Worm (Caenorhabditis elegans): ENCODE data around the gene cit-1.2.

cit-1.2 gene

ce11 chrIII:7996353-7996752 lies 14.2 kb upstream of the cit-1.2 start, which contains the start of gene npr-17:
TSS of gene npr-17 (minus strand) at chrIII:7996453.
- TF ChIP-seq rpc-1 (optimal IDR thresholded peaks at IDR 0.05) = no peak
- TF ChIP-seq rpc-1 (tag; optimal IDR thresholded peaks at IDR 0.05) = no peak
- no peak for TF ChIP-seq madf-6 (GFP tag; IDR thresholded peaks at IDR 0.05)
- TF ChIP-seq F57A8.1 (GFP tag; optimal IDR thresholded peaks at IDR 0.05) = no peak
- no peak for TF ChIP-seq ceh-40 (GFP tag; IDR thresholded peaks at IDR 0.05)
- TF ChIP-seq C17E4.6 (GFP tag; IDR thresholded peaks at IDR 0.05) = no peak
- TF ChIP-seq sea-2 (GFP tag; IDR thresholded peaks at IDR 0.05) = no peak
- no peak for TF ChIP-seq tbp1 (GFP tag; optimal IDR thresholded peaks at IDR 0.05)
- TF ChIP-seq cebp-2 (GFP tag; IDR thresholded peaks at IDR 0.05) = no peak
- no peak for TF ChIP-seq aptf-3 (GFP tag; IDR thresholded peaks at IDR 0.05)
- no peak for TF ChIP-seq him-1 (tag; optimal IDR thresholded peaks at IDR 0.05)
- TF ChIP-seq lin-40 (tag; optimal IDR thresholded peaks at IDR 0.05) = no peak
- TF ChIP-seq let-607 (tag; optimal IDR thresholded peaks at IDR 0.05) = no peak
- TF ChIP-seq ama-1 (optimal IDR thresholded peaks at IDR 0.05) = no peak
- no peak for TF ChIP-seq ama-1 (GFP tag; optimal IDR thresholded peaks at IDR 0.05)
- TF ChIP-seq Y56A3A.18 (GFP tag; IDR thresholded peaks at IDR 0.05) = no peak
- TF ChIP-seq snpc-1.1 (tag; optimal IDR thresholded peaks at IDR 0.05; ENCODE audit: insufficient read depth) = no peak
- TF ChIP-seq die-1 (tag; optimal IDR thresholded peaks at IDR 0.05) = no peak
- no peak for TF ChIP-seq unc-130 (GFP tag; optimal IDR thresholded peaks at IDR 0.05)

- TF ChIP-seq hmg-1.2 (GFP tag; IDR thresholded peaks at IDR 0.05) = peak; percentile 48; the same call in 1 of the 2 replicates
- peak; percentile 61 for TF ChIP-seq snpc-1.1 (tag; optimal IDR thresholded peaks at IDR 0.05; ENCODE audit: insufficient read depth)
- no peak for TF ChIP-seq die-1 (tag; optimal IDR thresholded peaks at IDR 0.05)
- no peak for TF ChIP-seq ceh-40 (GFP tag; IDR thresholded peaks at IDR 0.05)
- no peak for TF ChIP-seq snpc-4 (GFP tag; optimal IDR thresholded peaks at IDR 0.05)
- peak in 2 of 4 experiments; percentile 77 to 89 for TF ChIP-seq snpc-4 (tag; optimal IDR thresholded peaks at IDR 0.05)
- no peak for TF ChIP-seq K12H6.12 (tag; optimal IDR thresholded peaks at IDR 0.05)
- TF ChIP-seq ztf-18 (tag; optimal IDR thresholded peaks at IDR 0.05) = no peak
- TF ChIP-seq nhr-80 (tag; optimal IDR thresholded peaks at IDR 0.05) = no peak
- no peak for TF ChIP-seq sptf-2 (GFP tag; optimal IDR thresholded peaks at IDR 0.05)
- TF ChIP-seq mel-28 (tag; optimal IDR thresholded peaks at IDR 0.05; ENCODE audit: borderline replicate concordance) = no peak
- no peak for TF ChIP-seq madf-10 (tag; optimal IDR thresholded peaks at IDR 0.05)
- TF ChIP-seq nhr-179 (tag; optimal IDR thresholded peaks at IDR 0.05) = no peak
Observed at ce11 chrIII:7997447-7998046, 13.0 kb upstream of the cit-1.2 start.

DNA sequence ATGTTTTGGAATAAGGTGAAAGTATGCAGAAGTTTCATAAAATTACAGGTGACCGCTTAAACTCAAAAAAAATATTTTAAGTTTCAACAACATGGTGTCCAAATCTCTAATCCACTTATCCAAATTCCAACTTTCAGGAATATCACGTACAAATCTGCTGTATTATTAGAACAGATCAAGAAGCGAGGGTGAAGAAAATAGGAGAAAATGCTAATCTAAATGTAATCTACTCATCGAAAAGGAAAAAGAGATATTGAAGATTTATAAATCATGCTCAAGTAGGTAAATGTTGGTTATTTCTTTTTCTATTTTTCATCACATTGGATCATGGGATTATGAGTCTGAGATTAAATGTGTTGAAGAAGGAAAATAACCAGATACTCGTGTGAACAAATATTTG lies 9.0 kb upstream of the cit-1.2 start:
- TF ChIP-seq F10E7.11 (tag; optimal IDR thresholded peaks at IDR 0.05) = no peak
- TF ChIP-seq Y53F4B.3 (GFP tag; IDR thresholded peaks at IDR 0.05) = no peak
- no peak for TF ChIP-seq F23B12.7 (tag; optimal IDR thresholded peaks at IDR 0.05; ENCODE audit: insufficient read depth)
- TF ChIP-seq T26A5.8 (tag; optimal IDR thresholded peaks at IDR 0.05) = no peak
- TF ChIP-seq tbp1 (GFP tag; optimal IDR thresholded peaks at IDR 0.05) = no peak
- no peak for TF ChIP-seq dox-1 (GFP tag; IDR thresholded peaks at IDR 0.05)
- TF ChIP-seq ceh-79 (tag; optimal IDR thresholded peaks at IDR 0.05) = no peak
- no peak for TF ChIP-seq ZK185.1 (tag; optimal IDR thresholded peaks at IDR 0.05; ENCODE audit: poor library complexity, severe bottlenecking)
- TF ChIP-seq sdz-38 (tag; optimal IDR thresholded peaks at IDR 0.05) = no peak
- no peak for TF ChIP-seq Y53G8AR.9 (GFP tag; conservative IDR thresholded peaks at IDR 0.05)
- TF ChIP-seq lin-40 (tag; optimal IDR thresholded peaks at IDR 0.05) = no peak
- TF ChIP-seq K11D2.4 (GFP tag; IDR thresholded peaks at IDR 0.05) = no peak
- TF ChIP-seq let-607 (tag; optimal IDR thresholded peaks at IDR 0.05) = no peak
- no peak for TF ChIP-seq fkh-3 (tag; optimal IDR thresholded peaks at IDR 0.05)
- no peak for TF ChIP-seq let-526 (GFP tag; IDR thresholded peaks at IDR 0.05)

Data from whole organism, young adult.